Worm (Caenorhabditis elegans): ENCODE measurements around the gene C44B9.2.

DNA sequence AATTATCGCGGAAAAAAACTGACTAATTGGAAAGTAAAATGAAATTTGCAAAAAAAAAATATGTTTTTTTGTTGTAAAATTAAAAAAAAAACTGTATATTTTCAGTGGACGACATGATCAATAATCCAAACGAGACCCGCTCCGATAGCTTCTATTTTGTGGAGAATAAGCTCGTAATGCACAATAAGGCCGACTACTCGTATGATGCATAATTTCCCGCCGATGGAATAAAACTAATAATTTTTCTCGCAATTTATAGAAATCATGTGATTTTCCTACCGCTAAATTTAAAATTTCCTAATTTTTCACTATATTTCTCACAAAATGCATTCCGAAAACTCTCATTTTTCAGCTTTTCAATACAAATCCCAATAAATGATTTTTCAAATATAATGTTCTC, 33.3 kb downstream of the C44B9.2 start:
- no peak for TF ChIP-seq nhr-12 (tag; optimal IDR thresholded peaks at IDR 0.05)
- TF ChIP-seq elt-3 (tag; optimal IDR thresholded peaks at IDR 0.05): no peak
- TF ChIP-seq ceh-83 (GFP tag; optimal IDR thresholded peaks at IDR 0.05): no peak
- TF ChIP-seq snpc-4 (tag; optimal IDR thresholded peaks at IDR 0.05): no peak
- no peak for TF ChIP-seq sem-2 (GFP tag; optimal IDR thresholded peaks at IDR 0.05)
- TF ChIP-seq ztf-11 (tag; optimal IDR thresholded peaks at IDR 0.05): no peak
- no peak for TF ChIP-seq blmp-1 (tag; optimal IDR thresholded peaks at IDR 0.05)
- no peak for TF ChIP-seq nhr-76 (tag; optimal IDR thresholded peaks at IDR 0.05)
- TF ChIP-seq pha-4 (tag; optimal IDR thresholded peaks at IDR 0.05): no peak
